Worm (Caenorhabditis elegans): Measurements from ENCODE around the gene C42C1.3.

DNA sequence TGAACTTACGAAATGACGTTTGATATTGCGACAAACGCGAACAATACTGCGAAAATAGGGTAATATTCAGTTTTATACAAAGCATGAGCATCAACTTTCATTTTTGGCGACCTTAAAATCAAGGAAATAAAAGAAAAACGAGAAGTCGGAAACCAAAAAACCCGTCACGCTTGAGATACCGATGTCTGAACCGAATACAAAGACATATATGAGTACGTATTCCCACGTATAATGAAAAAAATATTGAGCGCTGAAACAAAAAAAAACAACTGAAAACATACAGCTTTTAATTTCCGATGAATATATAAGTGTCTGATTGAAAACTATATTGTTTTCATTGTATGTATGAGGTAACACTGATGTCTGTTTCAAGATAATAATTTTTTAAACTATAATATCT is 40.6 kb downstream of the C42C1.3 start, which contains the start of gene sre-18:
- no peak for TF ChIP-seq ham-2 (GFP tag; optimal IDR thresholded peaks at IDR 0.05)
- no peak for TF ChIP-seq mab-5 (tag; optimal IDR thresholded peaks at IDR 0.05)
- no peak for TF ChIP-seq mls-2 (tag; optimal IDR thresholded peaks at IDR 0.05)
- TF ChIP-seq bed-3 (GFP tag; optimal IDR thresholded peaks at IDR 0.05) = no peak
- TF ChIP-seq lsy-2 (tag; optimal IDR thresholded peaks at IDR 0.05) = no peak
- no peak for TF ChIP-seq ztf-11 (tag; optimal IDR thresholded peaks at IDR 0.05)
- TF ChIP-seq ces-1 (GFP tag; optimal IDR thresholded peaks at IDR 0.05) = no peak
- TF ChIP-seq pha-4 (tag; optimal IDR thresholded peaks at IDR 0.05) = no peak
- TF ChIP-seq elt-3 (tag; optimal IDR thresholded peaks at IDR 0.05) = no peak
- no peak for TF ChIP-seq nhr-28 (tag; optimal IDR thresholded peaks at IDR 0.05)
